Fruit fly (Drosophila melanogaster) whole organism, embryonic: ENCODE data around the gene Vlet.
A peak's percentile ranks its signal among the peaks of the same experiment; 100 is the strongest.

Experiments
- Asciz ChIP-seq: fragments of 200-800 bp; sonication (Bioruptor generic); optimal IDR thresholded peaks from 2 replicates; lab custom pipeline; 2017; ENCODE audit warnings: missing biosample characterization, mild to moderate bottlenecking, missing genetic modification characterization, missing genetic modification reagents
- Bgb ChIP-seq: fragments of 200-800 bp; sonication (Bioruptor generic); IDR thresholded peaks from 2 replicates; pipeline ENCODE4 v1.3.6; 2022; ENCODE audit warnings: missing biosample characterization, missing genetic modification characterization; ENCODE audit not compliant: partially characterized antibody
- Blimp-1 ChIP-seq: fragments of 200-800 bp; sonication (Bioruptor generic); optimal IDR thresholded peaks from 3 replicates; lab custom pipeline; 2018; ENCODE audit warnings: missing biosample characterization, missing genetic modification characterization, mild to moderate bottlenecking, moderate library complexity, missing genetic modification reagents
- Bteb2 ChIP-seq: fragments of 200-800 bp; sonication (Bioruptor generic); optimal IDR thresholded peaks from 2 replicates; lab custom pipeline; 2016; ENCODE audit warnings: missing biosample characterization, missing genetic modification characterization
- CG10959 ChIP-seq: fragments of 200-800 bp; sonication (Bioruptor generic); IDR thresholded peaks from 2 replicates; pipeline ENCODE4 v1.3.6; 2022; ENCODE audit warnings: missing biosample characterization, missing genetic modification characterization
- CG12659 ChIP-seq: fragments of 200-800 bp; sonication (Bioruptor generic); optimal IDR thresholded peaks from 3 replicates; lab custom pipeline; 2017; ENCODE audit warnings: mild to moderate bottlenecking, missing biosample characterization, missing genetic modification reagents, missing genetic modification characterization
- CG13287 ChIP-seq: fragments of 200-800 bp; sonication (Bioruptor generic); IDR thresholded peaks from 2 replicates; pipeline ENCODE4 v1.3.6; 2022; ENCODE audit warnings: missing biosample characterization, missing genetic modification characterization; ENCODE audit not compliant: partially characterized antibody
- CG13424 ChIP-seq: fragments of 200-800 bp; sonication (Bioruptor generic); optimal IDR thresholded peaks from 2 replicates; lab custom pipeline; 2019; ENCODE audit warnings: missing biosample characterization, mild to moderate bottlenecking, missing genetic modification characterization, moderate library complexity
- CG17328 ChIP-seq: fragments of 200-800 bp; sonication (Bioruptor generic); IDR thresholded peaks from 2 replicates; pipeline ENCODE4 v1.3.6; 2022; ENCODE audit warnings: missing biosample characterization, missing genetic modification characterization
- CG17568 ChIP-seq: fragments of 200-800 bp; sonication (Bioruptor generic); optimal IDR thresholded peaks from 2 replicates; lab custom pipeline; 2018; ENCODE audit warnings: missing biosample characterization, mild to moderate bottlenecking, missing genetic modification characterization, moderate library complexity
- CG17912 ChIP-seq: fragments of 200-800 bp; sonication (Bioruptor generic); optimal IDR thresholded peaks from 2 replicates; lab custom pipeline; 2018; ENCODE audit warnings: missing biosample characterization, mild to moderate bottlenecking, missing genetic modification characterization
- CG2116 ChIP-seq: fragments of 200-800 bp; sonication (Bioruptor generic); optimal IDR thresholded peaks from 3 replicates; lab custom pipeline; 2018; ENCODE audit warnings: missing biosample characterization, mild to moderate bottlenecking, missing genetic modification characterization
- CG7839 ChIP-seq: fragments of 200-800 bp; sonication (Bioruptor generic); optimal IDR thresholded peaks from 3 replicates; lab custom pipeline; 2018; ENCODE audit warnings: missing biosample characterization, mild to moderate bottlenecking, missing genetic modification characterization, moderate library complexity
- CTCF ChIP-seq: fragments of 200-800 bp; sonication (Bioruptor generic); optimal IDR thresholded peaks from 2 replicates; lab custom pipeline; 2017; ENCODE audit warnings: missing biosample characterization, mild to moderate bottlenecking, missing genetic modification characterization, moderate library complexity
- Chrac-16 ChIP-seq: fragments of 200-800 bp; sonication (Bioruptor generic); optimal IDR thresholded peaks from 3 replicates; lab custom pipeline; 2016; ENCODE audit warnings: missing biosample characterization, missing genetic modification characterization
- Deaf1 ChIP-seq: fragments of 200-800 bp; optimal IDR thresholded peaks from 3 replicates; lab custom pipeline; 2019; ENCODE audit warnings: missing biosample characterization, mild to moderate bottlenecking, missing genetic modification characterization, moderate library complexity
- Dll ChIP-seq: fragments of 200-800 bp; sonication (Bioruptor generic); IDR thresholded peaks from 4 replicates; pipeline ENCODE4 v1.3.6; 2022; ENCODE audit warnings: missing biosample characterization, missing genetic modification characterization; ENCODE audit not compliant: partially characterized antibody
- Dref ChIP-seq: fragments of 200-800 bp; sonication (Bioruptor generic); IDR thresholded peaks from 2 replicates; pipeline ENCODE4 v1.3.6; 2022; ENCODE audit warnings: missing biosample characterization, missing genetic modification characterization
- E2f2 ChIP-seq: fragments of 200-800 bp; sonication (Bioruptor generic); IDR thresholded peaks from 2 replicates; pipeline ENCODE4 v1.3.6; 2022; ENCODE audit warnings: missing biosample characterization, missing genetic modification characterization
- Ets97D ChIP-seq: fragments of 200-800 bp; sonication (Bioruptor generic); optimal IDR thresholded peaks from 3 replicates; lab custom pipeline; 2016; ENCODE audit warnings: missing biosample characterization, missing genetic modification characterization
- Lhr ChIP-seq: fragments of 200-800 bp; sonication (Bioruptor generic); optimal IDR thresholded peaks from 3 replicates; lab custom pipeline; 2017; ENCODE audit warnings: mild to moderate bottlenecking, missing biosample characterization, missing genetic modification reagents, missing genetic modification characterization
- Mes4 ChIP-seq: fragments of 200-800 bp; sonication (Bioruptor generic); optimal IDR thresholded peaks from 2 replicates; lab custom pipeline; 2016; ENCODE audit warnings: missing biosample characterization, missing genetic modification characterization
- Ptx1 ChIP-seq: fragments of 200-800 bp; sonication (Bioruptor generic); IDR thresholded peaks from 2 replicates; pipeline ENCODE4 v1.3.6; 2022; ENCODE audit warnings: missing biosample characterization, missing genetic modification characterization
- Sin3A ChIP-seq: fragments of >200 bp; optimal IDR thresholded peaks from 2 replicates; lab custom pipeline; 2018
- Sox102F ChIP-seq: fragments of 200-800 bp; sonication (Bioruptor generic); optimal IDR thresholded peaks from 2 replicates; lab custom pipeline; 2018; ENCODE audit warnings: missing biosample characterization, mild to moderate bottlenecking, missing genetic modification characterization, moderate library complexity
- Ssrp ChIP-seq: fragments of 200-800 bp; sonication (Bioruptor generic); optimal IDR thresholded peaks from 2 replicates; lab custom pipeline; 2018; ENCODE audit warnings: missing biosample characterization, mild to moderate bottlenecking, missing genetic modification characterization, moderate library complexity
- Xrp1 ChIP-seq: fragments of 200-800 bp; sonication (Bioruptor generic); IDR thresholded peaks from 2 replicates; pipeline ENCODE4 v1.3.6; 2022; ENCODE audit warnings: missing biosample characterization, missing genetic modification characterization
- bbx ChIP-seq: fragments of 200-800 bp; sonication (Bioruptor generic); IDR thresholded peaks from 2 replicates; pipeline ENCODE4 v1.3.6; 2022; ENCODE audit warnings: missing biosample characterization, missing genetic modification characterization; ENCODE audit not compliant: partially characterized antibody
- bsh ChIP-seq, 2 experiments: fragments of 200-800 bp; sonication (Bioruptor generic); optimal IDR thresholded peaks; 2 replicates each; lab custom pipeline; 2017 to 2018; ENCODE audit warnings: mild to moderate bottlenecking in 2 of 2, missing biosample characterization in 2 of 2, missing genetic modification characterization in 2 of 2, moderate library complexity in 1 of 2
- cg ChIP-seq: fragments of 200-800 bp; sonication (Bioruptor generic); optimal IDR thresholded peaks from 3 replicates; lab custom pipeline; 2019; ENCODE audit warnings: missing biosample characterization, mild to moderate bottlenecking, missing genetic modification characterization, moderate library complexity
- chm ChIP-seq: fragments of 200-800 bp; sonication (Bioruptor generic); IDR thresholded peaks from 2 replicates; pipeline ENCODE4 v1.3.6; 2022; ENCODE audit warnings: missing biosample characterization, missing genetic modification characterization
- crol ChIP-seq: fragments of 200-800 bp; sonication (Bioruptor generic); IDR thresholded peaks from 2 replicates; pipeline ENCODE4 v1.3.6; 2022; ENCODE audit warnings: missing biosample characterization, missing genetic modification characterization
- crp ChIP-seq, 2 experiments: fragments of 200-800 bp; sonication (Bioruptor generic); optimal IDR thresholded peaks; 2 replicates in 1 of 2; 3 replicates in 1 of 2; lab custom pipeline; 2017; ENCODE audit warnings: missing biosample characterization in 2 of 2, missing genetic modification characterization in 2 of 2, mild to moderate bottlenecking in 1 of 2, moderate library complexity in 1 of 2
- gsb-n ChIP-seq: fragments of 200-800 bp; sonication (Bioruptor generic); optimal IDR thresholded peaks from 3 replicates; lab custom pipeline; 2018; ENCODE audit warnings: missing biosample characterization, mild to moderate bottlenecking, missing genetic modification characterization
- hkb ChIP-seq, 2 experiments: fragments of 200-800 bp in 1 of 2; fragments of >200 bp in 1 of 2; sonication (Bioruptor generic) in 1 of 2; IDR thresholded peaks in 1 of 2; optimal IDR thresholded peaks in 1 of 2; 2 replicates each; pipeline versions ENCODE4 v1.3.6 to Lab custom; 2017 to 2022; ENCODE audit warnings: missing biosample characterization in 1 of 2, missing genetic modification characterization in 1 of 2
- inv ChIP-seq: fragments of 200-800 bp; sonication (Bioruptor generic); IDR thresholded peaks from 2 replicates; pipeline ENCODE4 v1.3.6; 2022; ENCODE audit warnings: missing biosample characterization, missing genetic modification characterization; ENCODE audit not compliant: partially characterized antibody
- kah ChIP-seq: fragments of 200-800 bp; sonication (Bioruptor generic); optimal IDR thresholded peaks from 2 replicates; lab custom pipeline; 2018; ENCODE audit warnings: missing biosample characterization, mild to moderate bottlenecking, missing genetic modification characterization
- ken ChIP-seq: fragments of 200-800 bp; sonication (Bioruptor generic); IDR thresholded peaks from 3 replicates; pipeline ENCODE4 v1.3.6; 2022; ENCODE audit warnings: missing biosample characterization, missing genetic modification characterization
- lbe ChIP-seq: fragments of 200-800 bp; sonication (Bioruptor generic); optimal IDR thresholded peaks from 2 replicates; lab custom pipeline; 2016; ENCODE audit warnings: missing biosample characterization, mild to moderate bottlenecking, missing genetic modification characterization
- nerfin-2 ChIP-seq: fragments of 200-800 bp; sonication (Bioruptor generic); IDR thresholded peaks from 2 replicates; pipeline ENCODE4 v1.3.6; 2022; ENCODE audit warnings: missing biosample characterization, missing genetic modification characterization; ENCODE audit not compliant: partially characterized antibody
- nmo ChIP-seq: fragments of 200-800 bp; sonication (Bioruptor generic); optimal IDR thresholded peaks from 2 replicates; lab custom pipeline; 2018; ENCODE audit warnings: missing biosample characterization, mild to moderate bottlenecking, missing genetic modification characterization, moderate library complexity
- row ChIP-seq: fragments of 200-800 bp; sonication (Bioruptor generic); IDR thresholded peaks from 3 replicates; pipeline ENCODE4 v1.3.6; 2022; ENCODE audit warnings: missing biosample characterization, missing genetic modification characterization
- sima ChIP-seq: fragments of 200-800 bp; sonication (Bioruptor generic); optimal IDR thresholded peaks from 2 replicates; lab custom pipeline; 2016; ENCODE audit warnings: missing biosample characterization, missing genetic modification characterization
- sna ChIP-seq: fragments of 200-800 bp; sonication (Bioruptor generic); IDR thresholded peaks from 2 replicates; pipeline ENCODE4 v1.3.6; 2022; ENCODE audit warnings: missing biosample characterization, missing genetic modification characterization; ENCODE audit not compliant: partially characterized antibody
- ssp ChIP-seq: fragments of 200-800 bp; sonication (Bioruptor generic); IDR thresholded peaks from 2 replicates; pipeline ENCODE4 v1.3.6; 2022; ENCODE audit warnings: missing biosample characterization, missing genetic modification characterization
- unc-4 ChIP-seq: fragments of 200-800 bp; sonication (Bioruptor generic); IDR thresholded peaks from 2 replicates; pipeline ENCODE4 v1.3.6; 2022; ENCODE audit warnings: missing biosample characterization, missing genetic modification characterization; ENCODE audit not compliant: partially characterized antibody
- unpg ChIP-seq: fragments of 200-800 bp; sonication (Bioruptor generic); optimal IDR thresholded peaks from 3 replicates; lab custom pipeline; 2018; ENCODE audit warnings: missing biosample characterization, mild to moderate bottlenecking, missing genetic modification characterization, moderate library complexity

Gene Vlet

DNA sequence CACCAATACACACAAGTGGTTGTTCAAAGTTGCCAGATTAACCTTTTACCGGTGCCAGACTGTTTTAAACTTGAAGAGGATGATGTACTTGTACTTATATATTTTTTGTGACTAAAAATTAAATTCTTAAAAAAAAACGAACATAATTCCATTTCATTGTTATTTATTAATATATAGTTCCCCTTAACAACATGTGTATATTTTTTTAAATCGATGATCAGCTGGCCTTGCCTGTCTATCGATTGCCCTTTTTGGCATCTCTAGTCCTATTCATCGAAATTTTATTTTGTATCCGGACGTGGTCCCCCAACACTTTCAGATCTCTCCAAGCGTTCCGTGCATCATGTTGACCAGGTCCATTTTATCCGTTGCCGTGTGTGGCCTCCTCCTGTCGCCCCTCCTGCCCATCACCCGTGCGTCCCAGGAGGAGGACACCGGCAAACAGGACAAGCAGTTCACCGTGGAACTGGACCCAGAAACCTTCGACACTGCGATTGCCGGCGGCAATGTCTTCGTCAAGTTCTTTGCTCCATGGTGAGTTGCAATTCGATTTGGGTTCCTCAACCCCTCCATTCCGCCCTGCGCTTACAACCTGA lies 38.4 kb upstream of the Vlet start, which contains the start of gene prtp (continued):
- TF ChIP-seq Deaf1: no peak
- TF ChIP-seq Ssrp: peak; percentile 5
- peak; percentile 48 for TF ChIP-seq lbe (GFP tag; lab: Kevin White, UChicago)
- TF ChIP-seq ken (GFP tag; lab: Robert Waterston, UW): peak; percentile 55; the same call in 1 of the 3 replicates
- TF ChIP-seq chm (GFP tag; lab: Robert Waterston, UW): 0 out of 2 replicates have a peak, but pooled peaks have one; percentile 13
- peak; percentile 43; the same call in 1 of the 2 replicates for TF ChIP-seq Xrp1 (GFP tag; lab: Robert Waterston, UW)
- TF ChIP-seq bbx (GFP tag; lab: Robert Waterston, UW): peak; percentile 32; the same call in 1 of the 2 replicates
- 0 out of 2 replicates have a peak, but pooled peaks have one; percentile 38 for TF ChIP-seq Ptx1 (GFP tag; lab: Robert Waterston, UW)
- TF ChIP-seq row: peak; percentile 54; the same call in 2 of the 3 replicates
- TF ChIP-seq Asciz (GFP tag; lab: Kevin White, UChicago): peak; percentile 3
- TF ChIP-seq kah (GFP tag; lab: Kevin White, UChicago): peak; percentile 83
- peak; percentile 19; the same call in 1 of the 2 replicates for TF ChIP-seq nerfin-2
- TF ChIP-seq crp (GFP tag; optimal IDR thresholded peaks at IDR 0.05; lab: Kevin White, UChicago): peak; percentile 17 to 81
- TF ChIP-seq unpg (GFP tag; lab: Kevin White, UChicago): peak; percentile 16
- no peak for TF ChIP-seq Bgb (GFP tag; lab: Robert Waterston, UW)
- no peak for TF ChIP-seq Mes4
- peak; percentile 15 for TF ChIP-seq CG13424 (tag; lab: Kevin White, UChicago)
- peak in 1 of 2 experiments; percentile 21 for TF ChIP-seq bsh (GFP tag; optimal IDR thresholded peaks at IDR 0.05; lab: Kevin White, UChicago)
- peak; percentile 44 for TF ChIP-seq Sin3A (lab: Kevin White, UChicago)
- TF ChIP-seq ssp: 0 out of 2 replicates have a peak, but pooled peaks have one; percentile 19
- TF ChIP-seq E2f2: peak; percentile 57
- peak; percentile 29; the same call in 1 of the 2 replicates for TF ChIP-seq CG17328 (GFP tag; lab: Robert Waterston, UW)
- TF ChIP-seq cg (GFP tag; lab: Kevin White, UChicago): peak; percentile 92
- TF ChIP-seq Chrac-16: peak; percentile 34
- peak; percentile 67 for TF ChIP-seq Ets97D
- TF ChIP-seq CG12659: peak; percentile 23
- peak; percentile 12; the same call in 1 of the 2 replicates for TF ChIP-seq CG10959
- peak; percentile 18 for TF ChIP-seq Sox102F
- TF ChIP-seq CG17912 (GFP tag; lab: Kevin White, UChicago): no peak
- TF ChIP-seq CG13287 (GFP tag; lab: Robert Waterston, UW): peak; percentile 73
- TF ChIP-seq CG17568: no peak
- peak; percentile 66 for TF ChIP-seq Dref (GFP tag; lab: Robert Waterston, UW)
- peak; percentile 7 for TF ChIP-seq Blimp-1
- peak; percentile 63; the same call in 1 of the 2 replicates for TF ChIP-seq crol (GFP tag; lab: Robert Waterston, UW)
- peak; percentile 24 for TF ChIP-seq nmo (GFP tag; lab: Kevin White, UChicago)
- TF ChIP-seq CTCF (GFP tag; lab: Kevin White, UChicago): peak; percentile 4
- TF ChIP-seq Bteb2 (GFP tag; lab: Kevin White, UChicago): no peak
- no peak for TF ChIP-seq CG7839 (tag; lab: Kevin White, UChicago)
- peak; percentile 8; the same call in 1 of the 2 replicates for TF ChIP-seq inv
- peak; percentile 27 for TF ChIP-seq gsb-n (tag; lab: Kevin White, UChicago)
- TF ChIP-seq Lhr (GFP tag; lab: Kevin White, UChicago): peak; percentile 42
- TF ChIP-seq sima: no peak
- peak; percentile 61; the same call in 1 of the 2 replicates for TF ChIP-seq unc-4 (GFP tag; lab: Robert Waterston, UW)
- peak; percentile 92 for TF ChIP-seq CG2116 (GFP tag; lab: Kevin White, UChicago)
- TF ChIP-seq Dll: peak; percentile 76; the same call in 3 of the 4 replicates
- peak; percentile 70; the same call in 1 of the 2 replicates for TF ChIP-seq sna
- no peak for TF ChIP-seq hkb (optimal IDR thresholded peaks at IDR 0.05; lab: Kevin White, UChicago)
- peak; percentile 50; the same call in 1 of the 2 replicates for TF ChIP-seq hkb (GFP tag; IDR thresholded peaks at IDR 0.05; lab: Robert Waterston, UW)
